Fruit fly (Drosophila melanogaster): ENCODE measurements around the gene CG43814.
A peak's percentile ranks its signal among the peaks of the same experiment; 100 is the strongest.

CG43814 gene

dm6 chr2L:18808754-18809329, 3.7 kb upstream of the CG43814 start:
- TF ChIP-seq CG10631 (GFP tag; optimal IDR thresholded peaks at IDR 0.05) (no peak), CG3919 (GFP tag; optimal IDR thresholded peaks at IDR 0.05) (no peak), Eip93F (GFP tag; optimal IDR thresholded peaks at IDR 0.05) (no peak), CG15336 (GFP tag; IDR thresholded peaks at IDR 0.05) (no peak), acj6 (GFP tag; optimal IDR thresholded peaks at IDR 0.05) (no peak), CG8319 (GFP tag; optimal IDR thresholded peaks at IDR 0.05) (no peak), dac (GFP tag; optimal IDR thresholded peaks at IDR 0.05) (no peak), CG7368 (GFP tag; optimal IDR thresholded peaks at IDR 0.05) (no peak), svp (GFP tag) (no peak), fkh (GFP tag; optimal IDR thresholded peaks at IDR 0.05) (no peak), CG11294 (GFP tag; IDR thresholded peaks at IDR 0.05) (no peak), CG3032 (tag; optimal IDR thresholded peaks at IDR 0.05) (no peak), Blimp-1 (GFP tag; optimal IDR thresholded peaks at IDR 0.05) (no peak), CG9139 (GFP tag; optimal IDR thresholded peaks at IDR 0.05) (no peak), Hr4 (GFP tag; optimal IDR thresholded peaks at IDR 0.05) (no peak), Smox (GFP tag; optimal IDR thresholded peaks at IDR 0.05) (no peak), achi (GFP tag; optimal IDR thresholded peaks at IDR 0.05) (no peak), CG6808 (GFP tag; optimal IDR thresholded peaks at IDR 0.05) (no peak), Met (GFP tag; optimal IDR thresholded peaks at IDR 0.05) (no peak)

- no peak for TF ChIP-seq dac (GFP tag; optimal IDR thresholded peaks at IDR 0.05)
- TF ChIP-seq CG15336 (GFP tag; IDR thresholded peaks at IDR 0.05) = no peak
- no peak for TF ChIP-seq CG6808 (GFP tag; optimal IDR thresholded peaks at IDR 0.05)
- TF ChIP-seq OdsH (GFP tag; optimal IDR thresholded peaks at IDR 0.05) = peak; percentile 20
- TF ChIP-seq CG6854 (GFP tag; optimal IDR thresholded peaks at IDR 0.05) = no peak
- TF ChIP-seq Ets21C (GFP tag; optimal IDR thresholded peaks at IDR 0.05) = peak; percentile 41
- TF ChIP-seq Met (GFP tag; optimal IDR thresholded peaks at IDR 0.05) = peak; percentile 66
- no peak for TF ChIP-seq CG3032 (tag; optimal IDR thresholded peaks at IDR 0.05)
- TF ChIP-seq eg (GFP tag; IDR thresholded peaks at IDR 0.05) = no peak
- TF ChIP-seq Eip75B (GFP tag; optimal IDR thresholded peaks at IDR 0.05) = peak; percentile 33
- TF ChIP-seq pdm3 (GFP tag; optimal IDR thresholded peaks at IDR 0.05) = peak; percentile 18
- TF ChIP-seq cyc (GFP tag; optimal IDR thresholded peaks at IDR 0.05) = peak; percentile 44
- TF ChIP-seq fkh (GFP tag; optimal IDR thresholded peaks at IDR 0.05) = no peak
- TF ChIP-seq Ets96B (tag; optimal IDR thresholded peaks at IDR 0.05) = peak; percentile 22
- TF ChIP-seq CG34406 (GFP tag; optimal IDR thresholded peaks at IDR 0.05) = peak; percentile 9
- TF ChIP-seq Sox14 (GFP tag; optimal IDR thresholded peaks at IDR 0.05) = no peak
- TF ChIP-seq Lpt (GFP tag; optimal IDR thresholded peaks at IDR 0.05) = no peak
- TF ChIP-seq Smox (GFP tag; optimal IDR thresholded peaks at IDR 0.05) = peak; percentile 64
- no peak for TF ChIP-seq CG11294 (GFP tag; IDR thresholded peaks at IDR 0.05)
- TF ChIP-seq CG9139 (GFP tag; optimal IDR thresholded peaks at IDR 0.05) = no peak
- TF ChIP-seq lz (GFP tag; optimal IDR thresholded peaks at IDR 0.05) = peak; percentile 52
- no peak for TF ChIP-seq dsx (GFP tag; optimal IDR thresholded peaks at IDR 0.05; ENCODE audit: poor library complexity, severe bottlenecking)
- no peak; the same call in 1 of the 2 replicates for TF ChIP-seq Gug (GFP tag; IDR thresholded peaks at IDR 0.05)
- TF ChIP-seq CG8319 (GFP tag; optimal IDR thresholded peaks at IDR 0.05) = peak; percentile 32
- no peak for TF ChIP-seq Hr38 (GFP tag; optimal IDR thresholded peaks at IDR 0.05)
- TF ChIP-seq Sox15 (GFP tag; optimal IDR thresholded peaks at IDR 0.05) = no peak
- TF ChIP-seq CG10669 (GFP tag; optimal IDR thresholded peaks at IDR 0.05) = peak; percentile 43
- no peak for TF ChIP-seq CG1621 (tag; optimal IDR thresholded peaks at IDR 0.05)
- peak; percentile 36 for TF ChIP-seq Sox102F (GFP tag; optimal IDR thresholded peaks at IDR 0.05)
- TF ChIP-seq Eip93F (GFP tag; optimal IDR thresholded peaks at IDR 0.05) = no peak
- TF ChIP-seq net (GFP tag; optimal IDR thresholded peaks at IDR 0.05) = no peak
- TF ChIP-seq ss (GFP tag; optimal IDR thresholded peaks at IDR 0.05) = peak in 1 of 2 experiments; percentile 17
- TF ChIP-seq CG11762 (GFP tag; optimal IDR thresholded peaks at IDR 0.05; ENCODE audit: insufficient read depth) = no peak
- TF ChIP-seq Hr4 (GFP tag; optimal IDR thresholded peaks at IDR 0.05) = no peak
- peak; percentile 65 for TF ChIP-seq esn (GFP tag; optimal IDR thresholded peaks at IDR 0.05)
- peak; percentile 19 for TF ChIP-seq CG8632 (GFP tag; optimal IDR thresholded peaks at IDR 0.05)
- TF ChIP-seq CG4318 (GFP tag; optimal IDR thresholded peaks at IDR 0.05) = no peak
- peak; percentile 46; the same call in 1 of the 3 replicates for TF ChIP-seq CG6163 (GFP tag; IDR thresholded peaks at IDR 0.05)
- TF ChIP-seq CG16779 (tag; optimal IDR thresholded peaks at IDR 0.05) = no peak
- TF ChIP-seq CG11902 (GFP tag; optimal IDR thresholded peaks at IDR 0.05) = no peak
Measured at dm6 chr2L:18805637-18806403, 673 bp upstream of the CG43814 start.

All from whole organism, prepupa.